Worm (Caenorhabditis elegans) whole organism, midembryonic: ENCODE results near the gene F01D5.1.

Source experiments
- T22C8.4 ChIP-seq: fragments of 200-800 bp; sonication (Bioruptor generic); IDR thresholded peaks from 2 replicates; pipeline ENCODE4 v1.3.6; 2022; ENCODE audit warnings: missing genetic modification characterization, missing compliant biosample characterization
- flt-1 ChIP-seq: fragments of 200-800 bp; sonication (Bioruptor generic); IDR thresholded peaks from 2 replicates; pipeline ENCODE4 v1.3.6; 2022; ENCODE audit warnings: missing genetic modification characterization, missing compliant biosample characterization
- ref-1 ChIP-seq: fragments of 200-800 bp; sonication (Bioruptor generic); conservative IDR thresholded peaks from 2 replicates; pipeline ENCODE4 v1.3.6; 2022; ENCODE audit warnings: missing genetic modification reagents, missing genetic modification characterization, missing compliant biosample characterization
- tab-1 ChIP-seq: fragments of 200-800 bp; sonication (Bioruptor generic); IDR thresholded peaks from 2 replicates; pipeline ENCODE4 v1.3.6; 2022; ENCODE audit warnings: missing genetic modification characterization, missing compliant biosample characterization

DNA sequence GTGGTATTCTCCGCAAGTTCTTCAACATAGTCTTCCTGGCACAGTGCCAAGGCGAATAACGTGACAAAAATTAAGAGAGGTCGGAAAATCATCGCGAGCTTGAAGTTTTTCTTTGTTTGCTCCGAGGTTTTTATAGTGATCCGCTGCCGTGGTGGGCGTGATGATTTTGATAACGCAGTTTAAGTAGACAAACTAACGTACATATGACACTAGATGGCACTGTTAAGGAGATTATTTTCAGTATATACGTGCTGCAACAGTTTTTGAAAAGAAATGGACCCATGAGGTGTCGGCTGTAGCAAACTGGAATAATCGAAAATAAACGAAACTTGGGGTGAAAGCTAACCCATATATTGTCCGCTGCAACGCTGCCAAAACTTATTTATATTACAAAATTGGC lies 4.8 kb upstream of the F01D5.1 start, which contains the start of gene F01D5.5:
- TF ChIP-seq T22C8.4 (no peak), ref-1 (no peak), flt-1 (GFP tag; lab: Robert Waterston, UW) (no peak), tab-1 (no peak)
